Worm (Caenorhabditis elegans) whole organism, L3 larva: ENCODE results near the gene T05C3.6.

Experiments used
- R02D3.7 ChIP-seq: fragments of 150-350 bp; optimal IDR thresholded peaks from 2 replicates; lab custom pipeline; 2014; ENCODE audit warnings: missing biosample characterization, missing genetic modification characterization
- ZK546.5 ChIP-seq: sonication (generic microtip); optimal IDR thresholded peaks from 2 replicates; lab custom pipeline; 2017; ENCODE audit warnings: missing biosample characterization, missing genetic modification characterization
- ama-1 ChIP-seq: fragments of 150-350 bp; optimal IDR thresholded peaks from 2 replicates; lab custom pipeline; 2018
- ceh-82 ChIP-seq: fragments of 150-350 bp; optimal IDR thresholded peaks from 2 replicates; lab custom pipeline; 2014; ENCODE audit warnings: missing biosample characterization, missing genetic modification characterization
- egl-5 ChIP-seq: fragments of 150-350 bp; optimal IDR thresholded peaks from 2 replicates; lab custom pipeline; 2017; ENCODE audit warnings: missing biosample characterization, missing genetic modification reagents, missing genetic modification characterization, inconsistent platforms
- elt-3 ChIP-seq, 3 experiments: fragments of 150-350 bp in 1 of 3; sonication (generic microtip) in 2 of 3; optimal IDR thresholded peaks; 2 replicates in 2 of 3; 4 replicates in 1 of 3; lab custom pipeline; 2014 to 2017; ENCODE audit warnings: missing biosample characterization in 3 of 3, missing genetic modification characterization in 3 of 3
- fkh-10 ChIP-seq: sonication (generic microtip); optimal IDR thresholded peaks from 2 replicates; lab custom pipeline; 2017; ENCODE audit warnings: missing biosample characterization, missing genetic modification reagents, missing genetic modification characterization
- nhr-11 ChIP-seq: fragments of 150-350 bp; optimal IDR thresholded peaks from 2 replicates; lab custom pipeline; 2014; ENCODE audit warnings: missing biosample characterization, missing genetic modification characterization
- nhr-12 ChIP-seq: fragments of 150-350 bp; optimal IDR thresholded peaks from 2 replicates; lab custom pipeline; 2014; ENCODE audit warnings: missing biosample characterization, missing genetic modification characterization
- nhr-25 ChIP-seq: sonication (generic microtip); optimal IDR thresholded peaks from 2 replicates; lab custom pipeline; 2017; ENCODE audit warnings: missing biosample characterization, missing genetic modification characterization
- sea-2 ChIP-seq: fragments of 150-350 bp; sonication (generic microtip); optimal IDR thresholded peaks from 4 replicates; lab custom pipeline; 2014; ENCODE audit warnings: missing biosample characterization, missing genetic modification reagents, missing genetic modification characterization
- unc-62 ChIP-seq: fragments of 150-350 bp; sonication (generic microtip); optimal IDR thresholded peaks from 4 replicates; lab custom pipeline; 2014; ENCODE audit warnings: missing biosample characterization, missing genetic modification reagents, missing genetic modification characterization

DNA sequence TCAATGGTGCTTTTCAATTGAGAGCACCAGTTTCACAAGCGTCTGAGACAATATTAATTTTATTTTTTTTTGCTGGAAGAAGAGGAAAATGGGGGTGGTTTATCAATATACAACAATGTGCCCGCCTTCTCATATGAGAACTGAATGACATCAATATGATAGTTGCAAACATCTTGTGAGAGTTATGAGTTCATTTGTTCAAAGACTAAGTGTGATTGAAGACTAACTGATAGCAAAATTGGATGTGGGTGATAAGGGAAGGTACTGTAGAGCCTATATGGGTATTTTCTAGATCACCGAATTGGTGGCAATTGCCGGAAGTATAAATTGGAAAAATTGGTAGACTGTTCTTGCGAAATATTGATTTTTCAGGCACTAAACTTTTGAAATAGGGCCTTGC, 22.3 kb downstream of the T05C3.6 start:
- TF ChIP-seq unc-62 (no peak), nhr-12 (no peak), R02D3.7 (tag; lab: Kevin White, UChicago) (no peak), ZK546.5 (tag; lab: Kevin White, UChicago) (no peak), egl-5 (tag; lab: Kevin White, UChicago) (no peak), ama-1 (lab: Kevin White, UChicago) (no peak), ceh-82 (tag; lab: Kevin White, UChicago) (no peak), nhr-25 (no peak), fkh-10 (GFP tag; lab: Kevin White, UChicago) (no peak), elt-3 (tag; optimal IDR thresholded peaks at IDR 0.05; lab: Kevin White, UChicago) (no peak), nhr-11 (tag; lab: Kevin White, UChicago) (no peak), sea-2 (GFP tag; lab: Kevin White, UChicago) (no peak)
